Worm (Caenorhabditis elegans) whole organism, mixed stage, embryonic: Measurements from ENCODE around the gene F13E9.16.

Experiments
- M03D4.4 ChIP-seq: sonication (generic microtip); optimal IDR thresholded peaks from 2 replicates; lab custom pipeline; 2017; ENCODE audit warnings: mild to moderate bottlenecking, missing genetic modification characterization, missing compliant biosample characterization
- bed-3 ChIP-seq: fragments of 200-800 bp; sonication (Bioruptor generic); optimal IDR thresholded peaks from 3 replicates; lab custom pipeline; 2018; ENCODE audit warnings: mild to moderate bottlenecking, missing genetic modification characterization, moderate library complexity, missing compliant biosample characterization
- blmp-1 ChIP-seq: fragments of 150-350 bp; optimal IDR thresholded peaks from 2 replicates; lab custom pipeline; 2014; ENCODE audit warnings: missing biosample characterization, missing genetic modification characterization
- ceh-39 ChIP-seq: fragments of 150-350 bp; optimal IDR thresholded peaks from 2 replicates; lab custom pipeline; 2014; ENCODE audit warnings: missing biosample characterization, missing genetic modification characterization
- ceh-43 ChIP-seq: fragments of 200-800 bp; sonication (Bioruptor generic); optimal IDR thresholded peaks from 2 replicates; lab custom pipeline; 2018; ENCODE audit warnings: mild to moderate bottlenecking, missing genetic modification characterization, moderate library complexity, missing compliant biosample characterization
- ceh-83 ChIP-seq: fragments of 200-800 bp; sonication (Bioruptor generic); optimal IDR thresholded peaks from 2 replicates; lab custom pipeline; 2018; ENCODE audit warnings: mild to moderate bottlenecking, missing genetic modification characterization, missing compliant biosample characterization
- ces-1 ChIP-seq: fragments of 150-350 bp; optimal IDR thresholded peaks from 2 replicates; lab custom pipeline; 2014; ENCODE audit warnings: missing biosample characterization, missing genetic modification reagents, missing genetic modification characterization
- cnd-1 ChIP-seq: fragments of 200-800 bp; sonication (Bioruptor generic); optimal IDR thresholded peaks from 2 replicates; lab custom pipeline; 2018; ENCODE audit warnings: mild to moderate bottlenecking, missing genetic modification characterization, missing compliant biosample characterization
- drap-1 ChIP-seq: fragments of 200-800 bp; sonication (Bioruptor generic); optimal IDR thresholded peaks from 3 replicates; lab custom pipeline; 2018; ENCODE audit warnings: mild to moderate bottlenecking, missing genetic modification characterization, missing compliant biosample characterization
- elt-1 ChIP-seq: sonication (generic microtip); optimal IDR thresholded peaks from 2 replicates; lab custom pipeline; 2017; ENCODE audit warnings: missing genetic modification characterization, mild to moderate bottlenecking, missing compliant biosample characterization, antibody characterized with exemption, moderate library complexity, borderline replicate concordance; ENCODE audit not compliant: insufficient read depth
- elt-3 ChIP-seq: fragments of 150-350 bp; optimal IDR thresholded peaks from 2 replicates; lab custom pipeline; 2014; ENCODE audit warnings: missing biosample characterization, missing genetic modification characterization
- flh-1 ChIP-seq: fragments of 200-800 bp; sonication (Bioruptor generic); optimal IDR thresholded peaks from 2 replicates; lab custom pipeline; 2018; ENCODE audit warnings: mild to moderate bottlenecking, missing genetic modification characterization, moderate library complexity, missing compliant biosample characterization
- ham-2 ChIP-seq: fragments of 200-800 bp; sonication (Bioruptor generic); optimal IDR thresholded peaks from 2 replicates; lab custom pipeline; 2018; ENCODE audit warnings: mild to moderate bottlenecking, missing genetic modification characterization, missing compliant biosample characterization
- hlh-1 ChIP-seq: fragments of 150-350 bp; optimal IDR thresholded peaks from 2 replicates; lab custom pipeline; 2014; ENCODE audit warnings: missing biosample characterization, missing genetic modification reagents, missing genetic modification characterization
- lin-13 ChIP-seq: fragments of 150-350 bp; optimal IDR thresholded peaks from 2 replicates; lab custom pipeline; 2014; ENCODE audit warnings: missing biosample characterization, missing genetic modification characterization
- lsy-2 ChIP-seq: fragments of 150-350 bp; optimal IDR thresholded peaks from 2 replicates; lab custom pipeline; 2014; ENCODE audit warnings: missing biosample characterization, missing genetic modification characterization
- mab-5 ChIP-seq: fragments of 150-350 bp; optimal IDR thresholded peaks from 2 replicates; lab custom pipeline; 2014; ENCODE audit warnings: missing biosample characterization, missing genetic modification characterization
- mep-1 ChIP-seq: fragments of 150-350 bp; optimal IDR thresholded peaks from 2 replicates; lab custom pipeline; 2017; ENCODE audit warnings: missing biosample characterization, missing genetic modification reagents, missing genetic modification characterization, inconsistent platforms
- mls-2 ChIP-seq: sonication (generic microtip); optimal IDR thresholded peaks from 2 replicates; lab custom pipeline; 2016; ENCODE audit warnings: mild to moderate bottlenecking, missing genetic modification characterization, moderate library complexity, missing compliant biosample characterization
- nhr-12 ChIP-seq: fragments of 150-350 bp; optimal IDR thresholded peaks from 2 replicates; lab custom pipeline; 2014; ENCODE audit warnings: missing biosample characterization, missing genetic modification characterization
- nhr-2 ChIP-seq: fragments of 150-350 bp; optimal IDR thresholded peaks from 2 replicates; lab custom pipeline; 2014; ENCODE audit warnings: missing biosample characterization, missing genetic modification characterization
- nhr-237 ChIP-seq: fragments of 150-350 bp; optimal IDR thresholded peaks from 2 replicates; lab custom pipeline; 2014; ENCODE audit warnings: missing biosample characterization, missing genetic modification characterization
- nhr-76 ChIP-seq: sonication (generic microtip); optimal IDR thresholded peaks from 2 replicates; lab custom pipeline; 2017; ENCODE audit warnings: missing biosample characterization, missing genetic modification characterization
- pha-4 ChIP-seq: fragments of 150-350 bp; optimal IDR thresholded peaks from 2 replicates; lab custom pipeline; 2018; ENCODE audit warnings: missing biosample characterization, missing genetic modification reagents, missing genetic modification characterization
- sem-2 ChIP-seq: fragments of 200-800 bp; sonication (Bioruptor generic); optimal IDR thresholded peaks from 2 replicates; lab custom pipeline; 2018; ENCODE audit warnings: mild to moderate bottlenecking, missing genetic modification characterization, missing compliant biosample characterization
- snpc-4 ChIP-seq: fragments of 150-350 bp; optimal IDR thresholded peaks from 2 replicates; lab custom pipeline; 2014; ENCODE audit warnings: missing biosample characterization, missing genetic modification characterization
- sptf-1 ChIP-seq: sonication (generic microtip); optimal IDR thresholded peaks from 2 replicates; lab custom pipeline; 2017; ENCODE audit warnings: mild to moderate bottlenecking, missing genetic modification characterization, moderate library complexity, missing compliant biosample characterization
- tbx-8 ChIP-seq: fragments of 200-800 bp; sonication (Bioruptor generic); optimal IDR thresholded peaks from 2 replicates; lab custom pipeline; 2018; ENCODE audit warnings: mild to moderate bottlenecking, missing genetic modification characterization, moderate library complexity, missing compliant biosample characterization
- unc-120 ChIP-seq: sonication (generic microtip); optimal IDR thresholded peaks from 2 replicates; lab custom pipeline; 2017; ENCODE audit warnings: missing genetic modification characterization, missing compliant biosample characterization; ENCODE audit not compliant: poor library complexity, severe bottlenecking
- unc-62 ChIP-seq: fragments of 150-350 bp; optimal IDR thresholded peaks from 2 replicates; lab custom pipeline; 2014; ENCODE audit warnings: missing biosample characterization, missing genetic modification reagents, missing genetic modification characterization

F13E9.16 gene

ce11 chrIV:10934786-10935185 is 47.6 kb upstream of the F13E9.16 start:
- no peak for TF ChIP-seq pha-4 (tag; lab: Kevin White, UChicago)
- TF ChIP-seq mab-5 (tag; lab: Kevin White, UChicago) = no peak
- TF ChIP-seq nhr-2 = no peak
- TF ChIP-seq mep-1 = no peak
- no peak for TF ChIP-seq ceh-39 (tag; lab: Kevin White, UChicago)
- TF ChIP-seq tbx-8 (GFP tag; lab: Kevin White, UChicago) = no peak
- TF ChIP-seq ceh-43 (GFP tag; lab: Kevin White, UChicago) = no peak
- TF ChIP-seq mls-2 (tag; lab: Kevin White, UChicago) = no peak
- no peak for TF ChIP-seq nhr-76 (tag; lab: Kevin White, UChicago)
- TF ChIP-seq M03D4.4 (tag; lab: Kevin White, UChicago) = no peak
- no peak for TF ChIP-seq blmp-1 (tag; lab: Kevin White, UChicago)
- TF ChIP-seq drap-1 (GFP tag; lab: Kevin White, UChicago) = no peak
- TF ChIP-seq ham-2 = no peak

ce11 chrIV:10933777-10934546 is 46.8 kb upstream of the F13E9.16 start:
- TF ChIP-seq blmp-1 (tag; lab: Kevin White, UChicago) = no peak
- no peak for TF ChIP-seq lsy-2 (tag; lab: Kevin White, UChicago)
- no peak for TF ChIP-seq sem-2 (GFP tag; lab: Kevin White, UChicago)
- no peak for TF ChIP-seq nhr-237 (tag; lab: Kevin White, UChicago)
- no peak for TF ChIP-seq flh-1 (GFP tag; lab: Kevin White, UChicago)
- TF ChIP-seq lin-13 (tag; lab: Kevin White, UChicago) = no peak
- TF ChIP-seq tbx-8 (GFP tag; lab: Kevin White, UChicago) = no peak

ce11 chrIV:10933062-10933552 is 45.9 kb upstream of the F13E9.16 start, which contains the start of the genes dnc-1 and lsm-7:
Gene dnc-1, minus strand, starts transcription at chrIV:10933203.
Gene lsm-7, plus strand, starts transcription at chrIV:10933502.
- peak; percentile 18 for TF ChIP-seq unc-120 (tag; lab: Kevin White, UChicago)
- TF ChIP-seq lsy-2 (tag; lab: Kevin White, UChicago) = peak; percentile 71
- no peak for TF ChIP-seq nhr-237 (tag; lab: Kevin White, UChicago)
- peak; percentile 4 for TF ChIP-seq cnd-1 (tag; lab: Kevin White, UChicago)
- TF ChIP-seq ceh-39 (tag; lab: Kevin White, UChicago) = peak; percentile 15
- peak; percentile 24 for TF ChIP-seq mls-2 (tag; lab: Kevin White, UChicago)
- TF ChIP-seq hlh-1 = no peak
- peak; percentile 54 for TF ChIP-seq mep-1

DNA sequence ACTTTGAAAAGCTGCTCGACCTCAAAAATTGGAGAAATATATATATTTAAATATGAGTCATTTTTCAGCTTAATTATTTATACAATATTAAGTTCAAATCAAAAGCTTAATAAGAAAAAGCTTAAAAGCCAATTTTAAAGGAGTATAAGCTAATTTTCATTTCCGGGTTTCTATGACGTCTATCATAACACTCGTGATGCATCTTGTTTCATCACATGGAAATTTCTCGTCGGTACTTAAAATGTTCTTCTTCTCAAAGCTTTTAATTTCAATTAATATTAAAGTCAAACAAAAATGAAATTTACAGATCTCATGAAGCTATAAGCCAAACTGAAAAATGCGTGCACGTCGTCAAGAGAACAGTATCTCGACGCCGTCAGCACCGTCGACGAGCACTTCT is 32.6 kb upstream of the F13E9.16 start, which contains the start of gene rbr-2:
Gene rbr-2, plus strand, starts transcription at position 301 of the 400 bp plus-strand sequence.
- no peak for TF ChIP-seq hlh-1
- TF ChIP-seq unc-120 (tag; lab: Kevin White, UChicago) = no peak
- TF ChIP-seq snpc-4 (tag; lab: Kevin White, UChicago) = no peak
- TF ChIP-seq sem-2 (GFP tag; lab: Kevin White, UChicago) = no peak
- TF ChIP-seq elt-3 (tag; lab: Kevin White, UChicago) = no peak
- no peak for TF ChIP-seq ceh-83 (GFP tag; lab: Kevin White, UChicago)
- no peak for TF ChIP-seq sptf-1 (tag; lab: Kevin White, UChicago)
- no peak for TF ChIP-seq mab-5 (tag; lab: Kevin White, UChicago)
- TF ChIP-seq mep-1 = no peak
- TF ChIP-seq nhr-76 (tag; lab: Kevin White, UChicago) = no peak
- TF ChIP-seq mls-2 (tag; lab: Kevin White, UChicago) = no peak
- TF ChIP-seq, all 35 proteins: peak for 0

- TF ChIP-seq tbx-8 (GFP tag; lab: Kevin White, UChicago) = no peak
- TF ChIP-seq unc-62 (GFP tag; lab: Kevin White, UChicago) = peak; percentile 14
- peak; percentile 21 for TF ChIP-seq lsy-2 (tag; lab: Kevin White, UChicago)
- peak; percentile 13 for TF ChIP-seq unc-120 (tag; lab: Kevin White, UChicago)
- peak; percentile 32 for TF ChIP-seq ceh-39 (tag; lab: Kevin White, UChicago)
- TF ChIP-seq nhr-12 (tag; lab: Kevin White, UChicago) = no peak
- peak; percentile 30 for TF ChIP-seq M03D4.4 (tag; lab: Kevin White, UChicago)
- TF ChIP-seq mep-1 = peak; percentile 40
- peak; percentile 39 for TF ChIP-seq pha-4 (tag; lab: Kevin White, UChicago)
- TF ChIP-seq elt-1 = peak; percentile 27
- peak; percentile 20 for TF ChIP-seq nhr-237 (tag; lab: Kevin White, UChicago)
- TF ChIP-seq hlh-1 = peak; percentile 45
- TF ChIP-seq ces-1 (GFP tag; lab: Kevin White, UChicago) = peak; percentile 79
- TF ChIP-seq mls-2 (tag; lab: Kevin White, UChicago) = peak; percentile 48
- no peak for TF ChIP-seq bed-3
Observed at ce11 chrIV:10918877-10919560, 31.8 kb upstream of the F13E9.16 start.
